Worm (Caenorhabditis elegans): ENCODE data around the gene adal-1.

Gene adal-1

ce11 chrII:6884568-6884967, 8.9 kb downstream of the adal-1 start:
- TF ChIP-seq B0310.2 (tag; optimal IDR thresholded peaks at IDR 0.05) (no peak), tbx-37 (GFP tag; conservative IDR thresholded peaks at IDR 0.05) (no peak), flt-1 (GFP tag; IDR thresholded peaks at IDR 0.05) (no peak), hmg-4 (GFP tag; optimal IDR thresholded peaks at IDR 0.05) (no peak)

ce11 chrII:6883716-6884115, 9.7 kb downstream of the adal-1 start, which contains the start of gene pmp-1:
TSS of gene pmp-1 (minus strand) at chrII:6883754.
- TF ChIP-seq scrt-1 (GFP tag; IDR thresholded peaks at IDR 0.05), result no peak
- TF ChIP-seq ets-7 (tag; optimal IDR thresholded peaks at IDR 0.05), result no peak
- TF ChIP-seq hnd-1 (tag; optimal IDR thresholded peaks at IDR 0.05), result no peak
- no peak for TF ChIP-seq tbx-37 (GFP tag; conservative IDR thresholded peaks at IDR 0.05)
- no peak for TF ChIP-seq ama-1 (optimal IDR thresholded peaks at IDR 0.05)
- TF ChIP-seq aly-1 (tag; optimal IDR thresholded peaks at IDR 0.05), result no peak

- TF ChIP-seq tra-4 (tag; optimal IDR thresholded peaks at IDR 0.05) (no peak), ceh-36 (tag; optimal IDR thresholded peaks at IDR 0.05) (no peak), hnd-1 (tag; optimal IDR thresholded peaks at IDR 0.05) (no peak), aly-1 (tag; optimal IDR thresholded peaks at IDR 0.05) (no peak), hmbx-1 (tag; optimal IDR thresholded peaks at IDR 0.05) (no peak)
Observed at ce11 chrII:6882335-6882734, 11.1 kb downstream of the adal-1 start.

- no peak for TF ChIP-seq tbx-37 (GFP tag; conservative IDR thresholded peaks at IDR 0.05)
Observed at ce11 chrII:6880067-6880466, 13.4 kb downstream of the adal-1 start, which contains the start of gene C44B7.7. TSS of gene C44B7.7 (minus strand) at chrII:6880167.

ce11 chrII:6877881-6878280, 15.6 kb downstream of the adal-1 start:
- TF ChIP-seq sea-1 (GFP tag; conservative IDR thresholded peaks at IDR 0.05) (no peak), ama-1 (optimal IDR thresholded peaks at IDR 0.05) (no peak), ets-7 (tag; optimal IDR thresholded peaks at IDR 0.05) (no peak), ceh-36 (tag; optimal IDR thresholded peaks at IDR 0.05) (no peak), ceh-13 (GFP tag; optimal IDR thresholded peaks at IDR 0.05) (no peak), tra-4 (tag; optimal IDR thresholded peaks at IDR 0.05) (no peak), flt-1 (GFP tag; IDR thresholded peaks at IDR 0.05) (no peak), hnd-1 (tag; optimal IDR thresholded peaks at IDR 0.05) (no peak), aly-1 (tag; optimal IDR thresholded peaks at IDR 0.05) (no peak)

ce11 chrII:6876957-6877356, 16.5 kb downstream of the adal-1 start, which contains the start of gene slc-36.5:
TSS of gene slc-36.5 (minus strand) at chrII:6877057.
- TF ChIP-seq hmg-4 (GFP tag; optimal IDR thresholded peaks at IDR 0.05) (no peak), B0310.2 (tag; optimal IDR thresholded peaks at IDR 0.05) (no peak), hnd-1 (tag; optimal IDR thresholded peaks at IDR 0.05) (no peak), F13C5.2 (tag; optimal IDR thresholded peaks at IDR 0.05) (no peak)

- TF ChIP-seq hmbx-1 (tag; optimal IDR thresholded peaks at IDR 0.05), result no peak
- no peak for TF ChIP-seq tbx-11 (GFP tag; IDR thresholded peaks at IDR 0.05)
- TF ChIP-seq tbx-37 (GFP tag; conservative IDR thresholded peaks at IDR 0.05), result no peak
- no peak for TF ChIP-seq B0310.2 (tag; optimal IDR thresholded peaks at IDR 0.05)
- TF ChIP-seq flt-1 (GFP tag; IDR thresholded peaks at IDR 0.05), result no peak
- TF ChIP-seq ets-7 (tag; optimal IDR thresholded peaks at IDR 0.05), result no peak
- TF ChIP-seq ama-1 (optimal IDR thresholded peaks at IDR 0.05), result no peak
- no peak for TF ChIP-seq F13C5.2 (tag; optimal IDR thresholded peaks at IDR 0.05)
- TF ChIP-seq hnd-1 (tag; optimal IDR thresholded peaks at IDR 0.05), result no peak
- no peak for TF ChIP-seq pes-1 (GFP tag; IDR thresholded peaks at IDR 0.05)
- TF ChIP-seq tra-4 (tag; optimal IDR thresholded peaks at IDR 0.05), result no peak
- no peak for TF ChIP-seq scrt-1 (GFP tag; IDR thresholded peaks at IDR 0.05)
- TF ChIP-seq ceh-13 (GFP tag; optimal IDR thresholded peaks at IDR 0.05), result no peak
- TF ChIP-seq sea-1 (GFP tag; conservative IDR thresholded peaks at IDR 0.05), result no peak
- TF ChIP-seq hmg-4 (GFP tag; optimal IDR thresholded peaks at IDR 0.05), result no peak
- no peak for TF ChIP-seq aly-1 (tag; optimal IDR thresholded peaks at IDR 0.05)
- no peak for TF ChIP-seq ceh-36 (tag; optimal IDR thresholded peaks at IDR 0.05)
Observed at ce11 chrII:6872493-6872892, 20.9 kb downstream of the adal-1 start, which contains the start of gene C44B7.5. TSS of gene C44B7.5 (minus strand) at chrII:6872593.

- no peak for TF ChIP-seq hnd-1 (tag; optimal IDR thresholded peaks at IDR 0.05)
- TF ChIP-seq hmg-4 (GFP tag; optimal IDR thresholded peaks at IDR 0.05), result no peak
- TF ChIP-seq tra-4 (tag; optimal IDR thresholded peaks at IDR 0.05), result no peak
Observed at ce11 chrII:6870803-6871202, 22.6 kb downstream of the adal-1 start, which contains the start of gene clhm-1. TSS of gene clhm-1 (minus strand) at chrII:6871009.

ce11 chrII:6863652-6864051, 29.8 kb downstream of the adal-1 start, which contains the start of gene aff-1:
TSS of gene aff-1 (minus strand) at chrII:6863752.
- TF ChIP-seq flt-1 (GFP tag; IDR thresholded peaks at IDR 0.05) (no peak), hnd-1 (tag; optimal IDR thresholded peaks at IDR 0.05) (no peak), hmg-4 (GFP tag; optimal IDR thresholded peaks at IDR 0.05) (no peak), scrt-1 (GFP tag; IDR thresholded peaks at IDR 0.05) (no peak), ceh-13 (GFP tag; optimal IDR thresholded peaks at IDR 0.05) (no peak), pes-1 (GFP tag; IDR thresholded peaks at IDR 0.05) (no peak)

- no peak for TF ChIP-seq ets-7 (tag; optimal IDR thresholded peaks at IDR 0.05)
Observed at ce11 chrII:6860043-6860442, 33.4 kb downstream of the adal-1 start.
